Fruit fly (Drosophila melanogaster) whole organism, prepupa: ENCODE data around the gene CG4872.
A peak's percentile ranks its signal among the peaks of the same experiment; 100 is the strongest.

Source experiments
- Blimp-1 ChIP-seq: fragments of 200-800 bp; sonication (Bioruptor generic); optimal IDR thresholded peaks from 3 replicates; lab custom pipeline; 2017; ENCODE audit warnings: missing biosample characterization, missing genetic modification characterization, mild to moderate bottlenecking, moderate library complexity, missing genetic modification reagents
- CG10631 ChIP-seq: fragments of 200-800 bp; sonication (Bioruptor generic); optimal IDR thresholded peaks from 2 replicates; lab custom pipeline; 2016; ENCODE audit warnings: missing biosample characterization, missing genetic modification characterization
- CG10669 ChIP-seq: fragments of 200-800 bp; sonication (Bioruptor generic); optimal IDR thresholded peaks from 3 replicates; lab custom pipeline; 2018; ENCODE audit warnings: missing biosample characterization, mild to moderate bottlenecking, missing genetic modification characterization, moderate library complexity
- CG11762 ChIP-seq: fragments of 200-800 bp; sonication (Bioruptor generic); optimal IDR thresholded peaks from 3 replicates; lab custom pipeline; 2016; ENCODE audit warnings: missing biosample characterization, missing genetic modification characterization; ENCODE audit not compliant: insufficient read depth
- CG11902 ChIP-seq: fragments of 200-800 bp; sonication (Bioruptor generic); optimal IDR thresholded peaks from 3 replicates; lab custom pipeline; 2016; ENCODE audit warnings: missing biosample characterization, missing genetic modification characterization
- CG15336 ChIP-seq: fragments of 200-800 bp; sonication (Bioruptor generic); IDR thresholded peaks from 2 replicates; pipeline ENCODE4 v1.3.6; 2022; ENCODE audit warnings: missing biosample characterization, missing genetic modification characterization
- CG16779 ChIP-seq: fragments of 200-800 bp; sonication (Bioruptor generic); optimal IDR thresholded peaks from 3 replicates; lab custom pipeline; 2017; ENCODE audit warnings: missing biosample characterization, mild to moderate bottlenecking, missing genetic modification characterization
- CG3032 ChIP-seq: fragments of 200-800 bp; optimal IDR thresholded peaks from 2 replicates; lab custom pipeline; 2019; ENCODE audit warnings: missing biosample characterization, mild to moderate bottlenecking, missing genetic modification characterization, moderate library complexity
- CG31627 ChIP-seq: fragments of 200-800 bp; sonication (Bioruptor generic); optimal IDR thresholded peaks from 3 replicates; lab custom pipeline; 2016; ENCODE audit warnings: missing biosample characterization, missing genetic modification characterization
- CG32006 ChIP-seq: fragments of 200-800 bp; sonication (Bioruptor generic); optimal IDR thresholded peaks from 3 replicates; lab custom pipeline; 2017; ENCODE audit warnings: missing biosample characterization, mild to moderate bottlenecking, missing genetic modification characterization
- CG34406 ChIP-seq: fragments of 200-800 bp; sonication (Bioruptor generic); optimal IDR thresholded peaks from 3 replicates; lab custom pipeline; 2016; ENCODE audit warnings: missing biosample characterization, missing genetic modification characterization
- CG4318 ChIP-seq: fragments of 200-800 bp; sonication (Bioruptor generic); optimal IDR thresholded peaks from 3 replicates; lab custom pipeline; 2017; ENCODE audit warnings: missing biosample characterization, mild to moderate bottlenecking, missing genetic modification characterization
- CG6163 ChIP-seq: fragments of 200-800 bp; sonication (Bioruptor generic); IDR thresholded peaks from 3 replicates; pipeline ENCODE4 v1.3.6; 2022; ENCODE audit warnings: missing biosample characterization, missing genetic modification characterization
- CG6276 ChIP-seq: fragments of 200-800 bp; sonication (Bioruptor generic); optimal IDR thresholded peaks from 2 replicates; lab custom pipeline; 2017; ENCODE audit warnings: missing biosample characterization, mild to moderate bottlenecking, missing genetic modification characterization
- CG6792 ChIP-seq: fragments of 200-800 bp; sonication (Bioruptor generic); optimal IDR thresholded peaks from 3 replicates; lab custom pipeline; 2016; ENCODE audit warnings: missing biosample characterization, missing genetic modification characterization
- CG6808 ChIP-seq: fragments of 200-800 bp; sonication (Bioruptor generic); optimal IDR thresholded peaks from 3 replicates; lab custom pipeline; 2017; ENCODE audit warnings: missing biosample characterization, missing genetic modification characterization, mild to moderate bottlenecking, moderate library complexity, missing genetic modification reagents
- CG6854 ChIP-seq: fragments of 200-800 bp; sonication (Bioruptor generic); optimal IDR thresholded peaks from 2 replicates; lab custom pipeline; 2017; ENCODE audit warnings: missing biosample characterization, mild to moderate bottlenecking, missing genetic modification characterization
- CG8119 ChIP-seq: fragments of 200-800 bp; sonication (Bioruptor generic); IDR thresholded peaks from 3 replicates; pipeline ENCODE4 v1.3.6; 2022; ENCODE audit warnings: missing biosample characterization, missing genetic modification characterization
- CG8632 ChIP-seq: fragments of 200-800 bp; sonication (Bioruptor generic); optimal IDR thresholded peaks from 3 replicates; lab custom pipeline; 2016; ENCODE audit warnings: missing biosample characterization, missing genetic modification characterization
- CG9139 ChIP-seq: fragments of 200-800 bp; sonication (Bioruptor generic); optimal IDR thresholded peaks from 3 replicates; lab custom pipeline; 2017; ENCODE audit warnings: missing biosample characterization, mild to moderate bottlenecking, missing genetic modification characterization
- Eip75B ChIP-seq: fragments of 200-800 bp; sonication (Bioruptor generic); optimal IDR thresholded peaks from 3 replicates; lab custom pipeline; 2016; ENCODE audit warnings: missing biosample characterization, missing genetic modification characterization
- Eip78C ChIP-seq: fragments of 200-800 bp; sonication (Bioruptor generic); peaks from one replicate; lab custom pipeline; 2016; ENCODE audit warnings: missing biosample characterization, missing genetic modification characterization
- Eip93F ChIP-seq: fragments of 200-800 bp; sonication (Bioruptor generic); optimal IDR thresholded peaks from 2 replicates; lab custom pipeline; 2016; ENCODE audit warnings: missing biosample characterization, mild to moderate bottlenecking, missing genetic modification characterization
- Ets21C ChIP-seq: fragments of 200-800 bp; sonication (Bioruptor generic); optimal IDR thresholded peaks from 3 replicates; lab custom pipeline; 2016; ENCODE audit warnings: missing biosample characterization, missing genetic modification characterization
- Ets96B ChIP-seq: fragments of 200-800 bp; optimal IDR thresholded peaks from 2 replicates; lab custom pipeline; 2019; ENCODE audit warnings: missing biosample characterization, mild to moderate bottlenecking, missing genetic modification characterization, moderate library complexity
- Gug ChIP-seq: fragments of 200-800 bp; sonication (Bioruptor generic); IDR thresholded peaks from 2 replicates; pipeline ENCODE4 v1.3.6; 2022; ENCODE audit warnings: missing biosample characterization, missing genetic modification characterization
- Hr39 ChIP-seq: fragments of 200-800 bp; sonication (Bioruptor generic); optimal IDR thresholded peaks from 2 replicates; lab custom pipeline; 2016; ENCODE audit warnings: missing biosample characterization, missing genetic modification characterization
- Hr4 ChIP-seq: fragments of 200-800 bp; sonication (Bioruptor generic); optimal IDR thresholded peaks from 3 replicates; lab custom pipeline; 2016; ENCODE audit warnings: missing biosample characterization, missing genetic modification characterization
- Lpt ChIP-seq: fragments of 200-800 bp; sonication (Bioruptor generic); optimal IDR thresholded peaks from 3 replicates; lab custom pipeline; 2016; ENCODE audit warnings: missing biosample characterization, missing genetic modification characterization
- Met ChIP-seq: fragments of 200-800 bp; sonication (Bioruptor generic); optimal IDR thresholded peaks from 3 replicates; lab custom pipeline; 2016; ENCODE audit warnings: missing biosample characterization, missing genetic modification characterization
- OdsH ChIP-seq: fragments of 200-800 bp; sonication (Bioruptor generic); optimal IDR thresholded peaks from 3 replicates; lab custom pipeline; 2016; ENCODE audit warnings: missing biosample characterization, missing genetic modification characterization
- Smox ChIP-seq: fragments of 200-800 bp; sonication (Bioruptor generic); optimal IDR thresholded peaks from 3 replicates; lab custom pipeline; 2016; ENCODE audit warnings: missing biosample characterization, missing genetic modification characterization
- Sox102F ChIP-seq: fragments of 200-800 bp; sonication (Bioruptor generic); optimal IDR thresholded peaks from 2 replicates; lab custom pipeline; 2016; ENCODE audit warnings: missing biosample characterization, mild to moderate bottlenecking, missing genetic modification characterization
- Sox14 ChIP-seq: fragments of 200-800 bp; sonication (Bioruptor generic); optimal IDR thresholded peaks from 3 replicates; lab custom pipeline; 2016; ENCODE audit warnings: missing biosample characterization, missing genetic modification characterization
- Sox15 ChIP-seq: fragments of 200-800 bp; sonication (Bioruptor generic); optimal IDR thresholded peaks from 3 replicates; lab custom pipeline; 2016; ENCODE audit warnings: missing biosample characterization, missing genetic modification characterization
- achi ChIP-seq: fragments of 200-800 bp; sonication (Bioruptor generic); optimal IDR thresholded peaks from 3 replicates; lab custom pipeline; 2016; ENCODE audit warnings: missing biosample characterization, missing genetic modification characterization
- acj6 ChIP-seq: fragments of 200-800 bp; sonication (Bioruptor generic); optimal IDR thresholded peaks from 3 replicates; lab custom pipeline; 2016; ENCODE audit warnings: missing biosample characterization, missing genetic modification characterization
- cyc ChIP-seq: fragments of 200-800 bp; sonication (Bioruptor generic); optimal IDR thresholded peaks from 3 replicates; lab custom pipeline; 2016; ENCODE audit warnings: missing biosample characterization, missing genetic modification characterization
- dac ChIP-seq: fragments of 200-800 bp; sonication (Bioruptor generic); optimal IDR thresholded peaks from 2 replicates; lab custom pipeline; 2017; ENCODE audit warnings: missing biosample characterization, mild to moderate bottlenecking, missing genetic modification characterization
- eg ChIP-seq: fragments of 200-800 bp; sonication (Bioruptor generic); IDR thresholded peaks from 3 replicates; pipeline ENCODE4 v1.3.6; 2022; ENCODE audit warnings: missing biosample characterization, missing genetic modification characterization
- esn ChIP-seq: fragments of 200-800 bp; sonication (Bioruptor generic); optimal IDR thresholded peaks from 2 replicates; lab custom pipeline; 2016; ENCODE audit warnings: missing biosample characterization, mild to moderate bottlenecking, missing genetic modification characterization, moderate library complexity
- fd59A ChIP-seq: fragments of 200-800 bp; sonication (Bioruptor generic); optimal IDR thresholded peaks from 2 replicates; lab custom pipeline; 2017; ENCODE audit warnings: missing biosample characterization, mild to moderate bottlenecking, missing genetic modification characterization, missing genetic modification reagents
- lz ChIP-seq: fragments of 200-800 bp; sonication (Bioruptor generic); optimal IDR thresholded peaks from 3 replicates; lab custom pipeline; 2016; ENCODE audit warnings: missing biosample characterization, missing genetic modification characterization
- net ChIP-seq: fragments of 200-800 bp; sonication (Bioruptor generic); optimal IDR thresholded peaks from 3 replicates; lab custom pipeline; 2016; ENCODE audit warnings: missing biosample characterization, missing genetic modification characterization
- pdm3 ChIP-seq: fragments of 200-800 bp; sonication (Bioruptor generic); optimal IDR thresholded peaks from 3 replicates; lab custom pipeline; 2016; ENCODE audit warnings: missing biosample characterization, missing genetic modification characterization
- salr ChIP-seq, 2 experiments: fragments of 200-800 bp; sonication (Bioruptor generic); optimal IDR thresholded peaks; 3 replicates each; lab custom pipeline; 2016 to 2018; ENCODE audit warnings: missing biosample characterization in 2 of 2, missing genetic modification characterization in 2 of 2, mild to moderate bottlenecking in 1 of 2
- spab ChIP-seq: fragments of 200-800 bp; sonication (Bioruptor generic); optimal IDR thresholded peaks from 2 replicates; lab custom pipeline; 2017; ENCODE audit warnings: missing biosample characterization, mild to moderate bottlenecking, missing genetic modification characterization, missing genetic modification reagents
- ss ChIP-seq, 2 experiments: fragments of 200-800 bp; sonication (Bioruptor generic); optimal IDR thresholded peaks; 2 replicates in 1 of 2; 3 replicates in 1 of 2; lab custom pipeline; 2017 to 2018; ENCODE audit warnings: mild to moderate bottlenecking in 2 of 2, missing biosample characterization in 2 of 2, missing genetic modification characterization in 2 of 2, moderate library complexity in 1 of 2
- svp ChIP-seq: fragments of 200-800 bp; sonication (Bioruptor generic); peaks from one replicate; lab custom pipeline; 2016; ENCODE audit warnings: missing biosample characterization, missing genetic modification characterization
- vri ChIP-seq: fragments of 200-800 bp; sonication (Bioruptor generic); optimal IDR thresholded peaks from 3 replicates; lab custom pipeline; 2016; ENCODE audit warnings: missing biosample characterization, mild to moderate bottlenecking, missing genetic modification characterization

The CG4872 gene

dm6 chrX:16871808-16872207 lies 9.3 kb upstream of the CG4872 start (continued):
- peak; percentile 72 for TF ChIP-seq net
- peak; percentile 24 for TF ChIP-seq vri
- peak; percentile 71 for TF ChIP-seq lz
- TF ChIP-seq Ets96B (tag; lab: Kevin White, UChicago): peak; percentile 83
- TF ChIP-seq CG11902 (GFP tag; lab: Kevin White, UChicago): peak; percentile 53
- peak; percentile 82 for TF ChIP-seq Sox14 (GFP tag; lab: Kevin White, UChicago)
- peak; percentile 65 for TF ChIP-seq Sox102F (GFP tag; lab: Kevin White, UChicago)
- peak; percentile 84 for TF ChIP-seq eg (GFP tag; lab: Robert Waterston, UW)

dm6 chrX:16873053-16873452 lies 8.1 kb upstream of the CG4872 start:
- TF ChIP-seq esn (peak; percentile 27), CG15336 (GFP tag; lab: Robert Waterston, UW) (peak; percentile 83), ss (GFP tag; optimal IDR thresholded peaks at IDR 0.05; lab: Kevin White, UChicago) (peak; percentile 31 to 65), CG6276 (peak; percentile 76), cyc (GFP tag; lab: Kevin White, UChicago) (no peak), CG8632 (peak; percentile 73), Eip75B (GFP tag; lab: Kevin White, UChicago) (no peak), Sox14 (GFP tag; lab: Kevin White, UChicago) (no peak), CG8119 (GFP tag; lab: Robert Waterston, UW) (peak; percentile 85), dac (peak; percentile 53), CG3032 (peak; percentile 49), CG9139 (GFP tag; lab: Kevin White, UChicago) (no peak), Ets96B (tag; lab: Kevin White, UChicago) (peak; percentile 22), CG6792 (GFP tag; lab: Kevin White, UChicago) (peak; percentile 54), Blimp-1 (GFP tag; lab: Kevin White, UChicago) (peak; percentile 62), CG6808 (GFP tag; lab: Kevin White, UChicago) (peak; percentile 23), Eip78C (peak; percentile 81), pdm3 (GFP tag; lab: Kevin White, UChicago) (no peak), CG34406 (peak; percentile 71), OdsH (peak; percentile 69), Sox15 (GFP tag; lab: Kevin White, UChicago) (peak; percentile 41), svp (GFP tag; lab: Kevin White, UChicago) (peak; percentile 55), CG10631 (GFP tag; lab: Kevin White, UChicago) (peak; percentile 65), CG6854 (GFP tag; lab: Kevin White, UChicago) (no peak), achi (peak; percentile 77), Smox (GFP tag; lab: Kevin White, UChicago) (no peak), Met (peak; percentile 9), CG16779 (tag; lab: Kevin White, UChicago) (peak; percentile 29), CG10669 (GFP tag; lab: Kevin White, UChicago) (peak; percentile 7), CG4318 (GFP tag; lab: Kevin White, UChicago) (peak; percentile 75), Eip93F (no peak), CG32006 (GFP tag; lab: Kevin White, UChicago) (peak; percentile 92), CG11902 (GFP tag; lab: Kevin White, UChicago) (peak; percentile 27), spab (GFP tag; lab: Kevin White, UChicago) (peak; percentile 26), Lpt (peak; percentile 25), Hr4 (peak; percentile 41), CG31627 (GFP tag; lab: Kevin White, UChicago) (no peak), CG6163 (GFP tag; lab: Robert Waterston, UW) (peak; percentile 57; the same call in 1 of the 3 replicates), Gug (GFP tag; lab: Robert Waterston, UW) (no peak), fd59A (GFP tag; lab: Kevin White, UChicago) (no peak), eg (GFP tag; lab: Robert Waterston, UW) (peak; percentile 66), Ets21C (GFP tag; lab: Kevin White, UChicago) (no peak), CG11762 (peak; percentile 30), Hr39 (GFP tag; lab: Kevin White, UChicago) (no peak), salr (GFP tag; optimal IDR thresholded peaks at IDR 0.05; lab: Kevin White, UChicago) (peak in 1 of 2 experiments; percentile 21), acj6 (GFP tag; lab: Kevin White, UChicago) (peak; percentile 40), Sox102F (GFP tag; lab: Kevin White, UChicago) (no peak)
